Fruit fly (Drosophila melanogaster): ENCODE measurements around the gene CG15025.

The CG15025 gene

DNA sequence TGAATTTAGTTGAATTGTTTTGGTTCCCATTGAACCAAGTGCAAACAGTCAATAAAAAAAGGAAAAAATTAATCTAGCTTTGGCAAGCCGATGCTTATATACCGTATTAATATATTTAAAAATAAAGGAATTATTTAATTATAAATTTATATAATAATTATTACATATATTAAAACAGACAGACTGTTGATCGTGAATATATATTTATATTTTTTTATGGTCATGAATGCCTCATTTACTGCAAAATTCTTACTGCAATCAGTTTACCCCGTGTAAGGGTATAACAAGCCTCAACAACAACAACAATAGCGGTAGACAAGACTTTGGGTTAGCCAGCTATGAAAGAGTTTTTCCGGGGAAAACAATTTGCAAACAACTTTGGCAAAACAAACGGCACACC is 16.8 kb downstream of the CG15025 start:
- TF ChIP-seq CG17801 (GFP tag; optimal IDR thresholded peaks at IDR 0.05; ENCODE audit: partially characterized antibody): no peak

- TF ChIP-seq CG17801 (GFP tag; optimal IDR thresholded peaks at IDR 0.05; ENCODE audit: partially characterized antibody): no peak
Measured at dm6 chr3R:19472218-19472617, 18.7 kb downstream of the CG15025 start.

DNA sequence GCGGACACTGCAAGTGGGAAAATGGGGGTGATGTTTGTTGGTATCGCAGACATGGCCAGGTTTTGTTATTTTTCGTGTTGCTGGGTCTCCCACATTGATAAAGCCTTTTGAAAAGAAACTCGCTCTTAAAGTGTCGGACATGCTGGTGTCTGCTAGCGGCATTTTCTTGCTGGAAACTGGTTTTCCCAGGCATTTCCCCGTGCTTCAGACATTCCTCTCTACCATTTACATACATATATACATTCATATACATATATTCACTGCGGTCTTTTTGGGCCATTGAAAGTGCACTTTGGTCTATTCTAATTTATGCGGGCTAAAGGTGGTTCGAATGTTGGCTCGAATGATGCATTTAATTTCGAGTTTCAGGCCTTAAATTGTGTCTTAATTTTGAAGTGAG is 20.3 kb downstream of the CG15025 start:
- no peak for TF ChIP-seq CG17801 (GFP tag; optimal IDR thresholded peaks at IDR 0.05; ENCODE audit: partially characterized antibody)

- no peak for TF ChIP-seq CG17801 (GFP tag; optimal IDR thresholded peaks at IDR 0.05; ENCODE audit: partially characterized antibody)
Measured at dm6 chr3R:19467464-19467863, 23.5 kb downstream of the CG15025 start.

dm6 chr3R:19465286-19465685 is 25.6 kb downstream of the CG15025 start:
- TF ChIP-seq CG17801 (GFP tag; optimal IDR thresholded peaks at IDR 0.05; ENCODE audit: partially characterized antibody): no peak

- TF ChIP-seq CG17801 (GFP tag; optimal IDR thresholded peaks at IDR 0.05; ENCODE audit: partially characterized antibody): peak; percentile 20
Measured at dm6 chr3R:19463874-19464549, 26.9 kb downstream of the CG15025 start.

dm6 chr3R:19463016-19463664 is 27.8 kb downstream of the CG15025 start, which contains the start of gene Scsalpha2:
Gene Scsalpha2, minus strand, starts transcription at chr3R:19463066.
- TF ChIP-seq CG17801 (GFP tag; optimal IDR thresholded peaks at IDR 0.05; ENCODE audit: partially characterized antibody): no peak

DNA sequence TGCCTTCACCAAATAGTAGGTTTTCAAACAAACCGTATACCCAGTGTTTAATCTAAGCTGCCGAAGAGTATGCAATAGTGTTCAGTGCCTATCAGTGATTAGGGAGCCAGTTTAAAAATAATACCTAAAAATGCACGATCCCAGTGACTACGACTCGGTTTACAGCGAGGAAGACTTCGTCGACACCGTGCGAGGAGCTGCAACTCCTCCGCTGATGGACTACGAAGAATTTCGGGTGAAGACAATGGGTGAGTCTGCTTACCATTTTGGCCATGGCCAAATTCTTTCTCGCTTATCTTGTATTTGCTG is 29.7 kb downstream of the CG15025 start:
- no peak for TF ChIP-seq CG17801 (GFP tag; optimal IDR thresholded peaks at IDR 0.05; ENCODE audit: partially characterized antibody)

DNA sequence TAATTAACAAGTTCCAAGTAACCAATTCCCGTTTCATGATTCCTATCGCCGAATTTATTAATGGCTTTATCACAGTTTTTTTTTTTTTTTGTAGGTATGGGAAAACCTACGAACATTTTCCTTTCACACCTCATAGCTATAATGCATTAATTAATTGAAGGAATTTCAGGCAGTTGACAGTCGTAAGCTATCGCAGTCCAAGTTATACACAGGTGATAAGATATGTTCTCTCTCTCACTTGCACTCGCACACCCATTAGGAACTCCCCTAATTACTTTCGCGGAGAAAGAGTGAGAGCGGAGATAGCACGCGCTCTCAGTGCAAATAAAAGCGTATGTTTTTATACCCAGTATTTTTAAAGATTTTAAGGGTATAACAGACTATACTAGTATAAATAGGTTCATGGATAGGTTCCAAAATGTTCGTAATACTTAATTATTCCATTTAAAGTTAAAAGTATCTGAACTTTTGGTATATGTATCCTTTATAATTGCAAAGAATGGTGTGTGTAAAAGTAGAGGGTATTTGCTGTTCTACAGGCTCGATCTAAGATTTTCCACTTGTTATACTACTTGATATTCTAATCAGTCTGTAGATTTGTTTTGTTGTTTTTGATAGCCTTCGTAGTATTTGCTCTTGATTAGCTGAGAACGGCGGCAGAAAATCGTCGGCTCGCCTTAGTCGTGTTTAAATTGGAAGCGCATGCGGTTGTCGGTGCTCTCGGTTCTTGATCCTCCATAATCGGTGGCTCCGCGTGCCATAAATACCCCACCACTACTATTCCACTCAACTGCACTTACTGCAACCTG is 30.3 kb downstream of the CG15025 start, which contains the start of gene Dys:
Gene Dys, plus strand, starts transcription at position 677 of the 809 bp plus-strand sequence.
- TF ChIP-seq CG17801 (GFP tag; optimal IDR thresholded peaks at IDR 0.05; ENCODE audit: partially characterized antibody): no peak

Data from ovary, adult (tissue).